Worm (Caenorhabditis elegans) whole organism, mixed stage, embryonic: ENCODE results near the gene flp-8.

Experiments
- cnd-1 ChIP-seq: fragments of 200-800 bp; sonication (Bioruptor generic); optimal IDR thresholded peaks from 2 replicates; lab custom pipeline; 2018; ENCODE audit warnings: mild to moderate bottlenecking, missing genetic modification characterization, missing compliant biosample characterization
- elt-1 ChIP-seq: sonication (generic microtip); optimal IDR thresholded peaks from 2 replicates; lab custom pipeline; 2017; ENCODE audit warnings: missing genetic modification characterization, mild to moderate bottlenecking, missing compliant biosample characterization, antibody characterized with exemption, moderate library complexity, borderline replicate concordance; ENCODE audit not compliant: insufficient read depth
- ham-2 ChIP-seq: fragments of 200-800 bp; sonication (Bioruptor generic); optimal IDR thresholded peaks from 2 replicates; lab custom pipeline; 2018; ENCODE audit warnings: mild to moderate bottlenecking, missing genetic modification characterization, missing compliant biosample characterization
- lin-13 ChIP-seq: fragments of 150-350 bp; optimal IDR thresholded peaks from 2 replicates; lab custom pipeline; 2014; ENCODE audit warnings: missing biosample characterization, missing genetic modification characterization
- nhr-12 ChIP-seq: fragments of 150-350 bp; optimal IDR thresholded peaks from 2 replicates; lab custom pipeline; 2014; ENCODE audit warnings: missing biosample characterization, missing genetic modification characterization
- nhr-237 ChIP-seq: fragments of 150-350 bp; optimal IDR thresholded peaks from 2 replicates; lab custom pipeline; 2014; ENCODE audit warnings: missing biosample characterization, missing genetic modification characterization
- nhr-28 ChIP-seq: fragments of 150-350 bp; optimal IDR thresholded peaks from 2 replicates; lab custom pipeline; 2014; ENCODE audit warnings: missing biosample characterization, missing genetic modification characterization
- pha-4 ChIP-seq: fragments of 150-350 bp; optimal IDR thresholded peaks from 2 replicates; lab custom pipeline; 2018; ENCODE audit warnings: missing biosample characterization, missing genetic modification reagents, missing genetic modification characterization
- unc-39 ChIP-seq: fragments of 150-350 bp; optimal IDR thresholded peaks from 2 replicates; lab custom pipeline; 2014; ENCODE audit warnings: missing biosample characterization, missing genetic modification characterization
- unc-62 ChIP-seq: fragments of 150-350 bp; optimal IDR thresholded peaks from 2 replicates; lab custom pipeline; 2014; ENCODE audit warnings: missing biosample characterization, missing genetic modification reagents, missing genetic modification characterization
- ztf-11 ChIP-seq: fragments of 150-350 bp; optimal IDR thresholded peaks from 2 replicates; lab custom pipeline; 2014; ENCODE audit warnings: missing biosample characterization, missing genetic modification characterization

- TF ChIP-seq lin-13 (tag; lab: Kevin White, UChicago) = no peak
- no peak for TF ChIP-seq elt-1 (tag; lab: Kevin White, UChicago)
- no peak for TF ChIP-seq cnd-1
- TF ChIP-seq ham-2 (GFP tag; lab: Kevin White, UChicago) = no peak
- TF ChIP-seq nhr-12 (tag; lab: Kevin White, UChicago) = no peak
- no peak for TF ChIP-seq unc-62 (GFP tag; lab: Kevin White, UChicago)
- TF ChIP-seq pha-4 (tag; lab: Kevin White, UChicago) = no peak
- TF ChIP-seq unc-39 = no peak
- TF ChIP-seq nhr-28 (tag; lab: Kevin White, UChicago) = no peak
- TF ChIP-seq nhr-237 (tag; lab: Kevin White, UChicago) = no peak
- no peak for TF ChIP-seq ztf-11 (tag; lab: Kevin White, UChicago)
These were observed 50.2 kb downstream of the flp-8 start for ce11 chrX:14931443-14931842.
